Worm (Caenorhabditis elegans): ENCODE measurements around the gene ctsa-2.

Gene ctsa-2

ce11 chrX:6382930-6383329, 47.5 kb downstream of the ctsa-2 start:
- TF ChIP-seq dpff-1 (tag; optimal IDR thresholded peaks at IDR 0.05) (no peak), madf-6 (GFP tag; IDR thresholded peaks at IDR 0.05) (no peak), lag-1 (GFP tag; IDR thresholded peaks at IDR 0.05) (no peak)

ce11 chrX:6378363-6378762, 52.0 kb downstream of the ctsa-2 start:
- TF ChIP-seq F22D6.2 (tag; optimal IDR thresholded peaks at IDR 0.05) (no peak), ets-4 (GFP tag; optimal IDR thresholded peaks at IDR 0.05) (peak; percentile 39), mel-28 (tag; optimal IDR thresholded peaks at IDR 0.05; ENCODE audit: borderline replicate concordance) (no peak), rcor-1 (GFP tag; IDR thresholded peaks at IDR 0.05) (peak; percentile 25; the same call in 1 of the 2 replicates), him-1 (tag; optimal IDR thresholded peaks at IDR 0.05) (no peak), F39B2.1 (GFP tag; IDR thresholded peaks at IDR 0.05) (no peak), ceh-100 (GFP tag; IDR thresholded peaks at IDR 0.05) (no peak), lin-35 (GFP tag; optimal IDR thresholded peaks at IDR 0.05) (no peak), mxl-1 (tag; optimal IDR thresholded peaks at IDR 0.05) (no peak), Y53G8AR.9 (GFP tag; conservative IDR thresholded peaks at IDR 0.05) (no peak), Y56A3A.18 (GFP tag; IDR thresholded peaks at IDR 0.05) (no peak), lir-1 (GFP tag; conservative IDR thresholded peaks at IDR 0.05) (no peak), K11D2.4 (GFP tag; IDR thresholded peaks at IDR 0.05) (no peak), die-1 (tag; optimal IDR thresholded peaks at IDR 0.05) (peak; percentile 28), Y67H2A.10 (GFP tag; conservative IDR thresholded peaks at IDR 0.05) (no peak), ztf-28 (GFP tag; IDR thresholded peaks at IDR 0.05) (no peak), ztf-22 (GFP tag; optimal IDR thresholded peaks at IDR 0.05) (peak; percentile 36), ztf-3 (GFP tag; optimal IDR thresholded peaks at IDR 0.05) (no peak), T26A5.8 (tag; optimal IDR thresholded peaks at IDR 0.05) (no peak), nhr-120 (GFP tag; IDR thresholded peaks at IDR 0.05) (no peak), chd-7 (tag; optimal IDR thresholded peaks at IDR 0.05) (peak; percentile 23), madf-10 (tag; optimal IDR thresholded peaks at IDR 0.05) (peak; percentile 34), F57A8.1 (GFP tag; optimal IDR thresholded peaks at IDR 0.05) (no peak), hmg-1.2 (GFP tag; IDR thresholded peaks at IDR 0.05) (peak; percentile 38; the same call in 1 of the 2 replicates), nfyb-1 (GFP tag; IDR thresholded peaks at IDR 0.05) (peak; percentile 47; the same call in 1 of the 2 replicates), atf-7 (tag; optimal IDR thresholded peaks at IDR 0.05) (no peak), nhr-27 (tag; optimal IDR thresholded peaks at IDR 0.05) (no peak), F55B11.4 (tag; optimal IDR thresholded peaks at IDR 0.05; ENCODE audit: borderline replicate concordance, insufficient read depth) (no peak), madf-3 (GFP tag; IDR thresholded peaks at IDR 0.05) (0 out of 2 replicates have a peak, but pooled peaks have one; percentile 52), unc-62 (GFP tag; optimal IDR thresholded peaks at IDR 0.05) (no peak), madf-8 (GFP tag; conservative IDR thresholded peaks at IDR 0.05) (no peak), ztf-6 (GFP tag; IDR thresholded peaks at IDR 0.05) (0 out of 2 replicates have a peak, but pooled peaks have one; percentile 25), madf-6 (GFP tag; IDR thresholded peaks at IDR 0.05) (no peak), somi-1 (GFP tag; optimal IDR thresholded peaks at IDR 0.05) (no peak), hlh-26 (GFP tag; conservative IDR thresholded peaks at IDR 0.05) (no peak), ZK185.1 (tag; optimal IDR thresholded peaks at IDR 0.05; ENCODE audit: poor library complexity, severe bottlenecking) (peak; percentile 25), B0261.1 (tag; optimal IDR thresholded peaks at IDR 0.05) (peak; percentile 10), egrh-3 (GFP tag; IDR thresholded peaks at IDR 0.05) (peak; percentile 23; the same call in 1 of the 2 replicates), Y79H2A.3 (GFP tag; conservative IDR thresholded peaks at IDR 0.05) (no peak), gei-17 (GFP tag; optimal IDR thresholded peaks at IDR 0.05) (no peak), hlh-12 (tag; optimal IDR thresholded peaks at IDR 0.05) (no peak), mcd-1 (GFP tag; IDR thresholded peaks at IDR 0.05) (0 out of 2 replicates have a peak, but pooled peaks have one; percentile 34), lin-26 (GFP tag; IDR thresholded peaks at IDR 0.05) (peak; percentile 64), snpc-3.4 (tag; optimal IDR thresholded peaks at IDR 0.05) (peak; percentile 10), nhr-80 (tag; optimal IDR thresholded peaks at IDR 0.05) (peak; percentile 59)

Measured in whole organism, young adult.